Fruit fly (Drosophila melanogaster) whole organism, embryonic: ENCODE measurements around the gene GluProRS.
A peak's percentile ranks its signal among the peaks of the same experiment; 100 is the strongest.

Experiments
- ATbp ChIP-seq: fragments of 200-800 bp; sonication (Bioruptor generic); optimal IDR thresholded peaks from 2 replicates; lab custom pipeline; 2017; ENCODE audit warnings: missing biosample characterization, mild to moderate bottlenecking, missing genetic modification characterization, missing genetic modification reagents
- Abd-B ChIP-seq: fragments of 200-800 bp; sonication (Bioruptor generic); optimal IDR thresholded peaks from 2 replicates; lab custom pipeline; 2018; ENCODE audit warnings: missing biosample characterization, mild to moderate bottlenecking, missing genetic modification characterization, moderate library complexity
- Adf1 ChIP-seq: fragments of 200-800 bp; sonication (Bioruptor generic); IDR thresholded peaks from 2 replicates; pipeline ENCODE4 v1.3.6; 2022; ENCODE audit warnings: missing biosample characterization, missing genetic modification characterization
- BtbVII ChIP-seq: fragments of 200-800 bp; sonication (Bioruptor generic); optimal IDR thresholded peaks from 3 replicates; lab custom pipeline; 2017; ENCODE audit warnings: missing biosample characterization, mild to moderate bottlenecking, missing genetic modification characterization
- Bteb2 ChIP-seq: fragments of 200-800 bp; sonication (Bioruptor generic); optimal IDR thresholded peaks from 2 replicates; lab custom pipeline; 2016; ENCODE audit warnings: missing biosample characterization, missing genetic modification characterization
- CG10543 ChIP-seq: fragments of 200-800 bp; sonication (Bioruptor generic); optimal IDR thresholded peaks from 3 replicates; lab custom pipeline; 2017; ENCODE audit warnings: missing biosample characterization, mild to moderate bottlenecking, missing genetic modification characterization, moderate library complexity
- CG13624 ChIP-seq: fragments of 200-800 bp; sonication (Bioruptor generic); optimal IDR thresholded peaks from 2 replicates; lab custom pipeline; 2016; ENCODE audit warnings: missing biosample characterization, missing genetic modification characterization
- CG17802 ChIP-seq: fragments of 200-800 bp; sonication (Bioruptor generic); optimal IDR thresholded peaks from 2 replicates; lab custom pipeline; 2018; ENCODE audit warnings: missing biosample characterization, mild to moderate bottlenecking, missing genetic modification characterization, moderate library complexity
- CG2116 ChIP-seq: fragments of 200-800 bp; sonication (Bioruptor generic); optimal IDR thresholded peaks from 3 replicates; lab custom pipeline; 2018; ENCODE audit warnings: missing biosample characterization, mild to moderate bottlenecking, missing genetic modification characterization
- CG2202 ChIP-seq: fragments of 200-800 bp; sonication (Bioruptor generic); optimal IDR thresholded peaks from 2 replicates; lab custom pipeline; 2018; ENCODE audit warnings: missing biosample characterization, mild to moderate bottlenecking, missing genetic modification characterization
- CG34422 ChIP-seq: fragments of 200-800 bp; sonication (Bioruptor generic); IDR thresholded peaks from 3 replicates; pipeline ENCODE4 v1.3.6; 2022; ENCODE audit warnings: missing biosample characterization, missing genetic modification characterization
- CG3838 ChIP-seq: fragments of 200-800 bp; sonication (Bioruptor generic); optimal IDR thresholded peaks from 3 replicates; lab custom pipeline; 2016; ENCODE audit warnings: missing biosample characterization, missing genetic modification characterization
- CG3847 ChIP-seq: fragments of 200-800 bp; sonication (Bioruptor generic); IDR thresholded peaks from 2 replicates; pipeline ENCODE4 v1.3.6; 2022; ENCODE audit warnings: missing biosample characterization, missing genetic modification characterization
- CG4730 ChIP-seq: fragments of 200-800 bp; sonication (Bioruptor generic); IDR thresholded peaks from 2 replicates; pipeline ENCODE4 v1.3.6; 2022; ENCODE audit warnings: missing biosample characterization, missing genetic modification characterization
- CG6254 ChIP-seq: fragments of 200-800 bp; sonication (Bioruptor generic); optimal IDR thresholded peaks from 3 replicates; lab custom pipeline; 2017; ENCODE audit warnings: mild to moderate bottlenecking, missing biosample characterization, missing genetic modification reagents, missing genetic modification characterization
- CG6272 ChIP-seq: fragments of 200-800 bp; sonication (Bioruptor generic); IDR thresholded peaks from 2 replicates; pipeline ENCODE4 v1.3.6; 2022; ENCODE audit warnings: missing biosample characterization, missing genetic modification characterization
- CG6854 ChIP-seq: fragments of 200-800 bp; sonication (Bioruptor generic); optimal IDR thresholded peaks from 3 replicates; lab custom pipeline; 2017; ENCODE audit warnings: missing biosample characterization, mild to moderate bottlenecking, missing genetic modification characterization
- D ChIP-seq, 2 experiments: fragments of 200-800 bp in 1 of 2; fragments of >200 bp in 1 of 2; sonication (Bioruptor generic) in 1 of 2; optimal IDR thresholded peaks; 2 replicates in 1 of 2; 3 replicates in 1 of 2; lab custom pipeline; 2017; ENCODE audit warnings: mild to moderate bottlenecking in 1 of 2, missing biosample characterization in 1 of 2, missing genetic modification characterization in 1 of 2, missing genetic modification reagents in 1 of 2
- Drgx ChIP-seq: fragments of 200-800 bp; sonication (Bioruptor generic); IDR thresholded peaks from 2 replicates; pipeline ENCODE4 v1.3.6; 2022; ENCODE audit warnings: missing biosample characterization, missing genetic modification characterization
- Fer1 ChIP-seq: fragments of 200-800 bp; sonication (Bioruptor generic); optimal IDR thresholded peaks from 2 replicates; lab custom pipeline; 2017; ENCODE audit warnings: missing biosample characterization, mild to moderate bottlenecking, missing genetic modification characterization
- Gsc ChIP-seq: fragments of 200-800 bp; sonication (Bioruptor generic); IDR thresholded peaks from 2 replicates; pipeline ENCODE4 v1.3.6; 2022; ENCODE audit warnings: missing biosample characterization, missing genetic modification characterization
- Hand ChIP-seq: fragments of 200-800 bp; sonication (Bioruptor generic); optimal IDR thresholded peaks from 2 replicates; lab custom pipeline; 2017; ENCODE audit warnings: mild to moderate bottlenecking, missing biosample characterization, missing genetic modification reagents, missing genetic modification characterization
- Hey ChIP-seq: fragments of 200-800 bp; sonication (Bioruptor generic); optimal IDR thresholded peaks from 3 replicates; lab custom pipeline; 2018; ENCODE audit warnings: missing biosample characterization, mild to moderate bottlenecking, missing genetic modification characterization
- NFAT ChIP-seq: fragments of 200-800 bp; sonication (Bioruptor generic); IDR thresholded peaks from 2 replicates; pipeline ENCODE4 v1.3.6; 2022; ENCODE audit warnings: missing biosample characterization, missing genetic modification characterization
- Poxn ChIP-seq: fragments of 200-800 bp; sonication (Bioruptor generic); IDR thresholded peaks from 2 replicates; pipeline ENCODE4 v1.3.6; 2022; ENCODE audit warnings: missing biosample characterization, missing genetic modification characterization
- Sry-β ChIP-seq: fragments of 200-800 bp; sonication (Bioruptor generic); optimal IDR thresholded peaks from 2 replicates; lab custom pipeline; 2018; ENCODE audit warnings: missing biosample characterization, mild to moderate bottlenecking, missing genetic modification characterization, moderate library complexity
- ab ChIP-seq: fragments of 200-800 bp; sonication (Bioruptor generic); optimal IDR thresholded peaks from 2 replicates; lab custom pipeline; 2016; ENCODE audit warnings: missing biosample characterization, missing genetic modification characterization
- al ChIP-seq: fragments of 200-800 bp; sonication (Bioruptor generic); IDR thresholded peaks from 2 replicates; pipeline ENCODE4 v1.3.6; 2022; ENCODE audit warnings: missing biosample characterization, missing genetic modification characterization
- bab2 ChIP-seq: fragments of 200-800 bp; sonication (Bioruptor generic); optimal IDR thresholded peaks from 2 replicates; lab custom pipeline; 2016; ENCODE audit warnings: missing biosample characterization, missing genetic modification characterization
- bsh ChIP-seq, 2 experiments: fragments of 200-800 bp; sonication (Bioruptor generic); optimal IDR thresholded peaks; 2 replicates each; lab custom pipeline; 2017 to 2018; ENCODE audit warnings: mild to moderate bottlenecking in 2 of 2, missing biosample characterization in 2 of 2, missing genetic modification characterization in 2 of 2, moderate library complexity in 1 of 2
- cg ChIP-seq: fragments of 200-800 bp; sonication (Bioruptor generic); optimal IDR thresholded peaks from 3 replicates; lab custom pipeline; 2019; ENCODE audit warnings: missing biosample characterization, mild to moderate bottlenecking, missing genetic modification characterization, moderate library complexity
- chif ChIP-seq, 2 experiments: fragments of 200-800 bp; sonication (Bioruptor generic); optimal IDR thresholded peaks; 3 replicates each; lab custom pipeline; 2016; ENCODE audit warnings: missing biosample characterization in 2 of 2, missing genetic modification characterization in 2 of 2
- corto ChIP-seq: fragments of 200-800 bp; sonication (Bioruptor generic); optimal IDR thresholded peaks from 2 replicates; lab custom pipeline; 2016; ENCODE audit warnings: missing biosample characterization, mild to moderate bottlenecking, missing genetic modification characterization, moderate library complexity
- ftz-f1 ChIP-seq: fragments of 200-800 bp; sonication (Bioruptor generic); optimal IDR thresholded peaks from 2 replicates; lab custom pipeline; 2016; ENCODE audit warnings: missing biosample characterization, missing genetic modification characterization
- gce ChIP-seq: fragments of 200-800 bp; sonication (Bioruptor generic); IDR thresholded peaks from 3 replicates; pipeline ENCODE4 v1.3.6; 2022; ENCODE audit warnings: missing biosample characterization, missing genetic modification characterization
- gcm ChIP-seq: fragments of 200-800 bp; sonication (Bioruptor generic); optimal IDR thresholded peaks from 2 replicates; lab custom pipeline; 2019; ENCODE audit warnings: missing biosample characterization, mild to moderate bottlenecking, missing genetic modification characterization, moderate library complexity
- gfzf ChIP-seq: fragments of 200-800 bp; sonication (Bioruptor generic); optimal IDR thresholded peaks from 2 replicates; lab custom pipeline; 2016; ENCODE audit warnings: missing biosample characterization, mild to moderate bottlenecking, missing genetic modification characterization, moderate library complexity
- hth ChIP-seq: fragments of >200 bp; optimal IDR thresholded peaks from 2 replicates; lab custom pipeline; 2017; ENCODE audit warnings: inconsistent platforms
- lbe ChIP-seq: fragments of 200-800 bp; sonication (Bioruptor generic); optimal IDR thresholded peaks from 2 replicates; lab custom pipeline; 2016; ENCODE audit warnings: missing biosample characterization, mild to moderate bottlenecking, missing genetic modification characterization
- lmd ChIP-seq: fragments of 200-800 bp; sonication (Bioruptor generic); IDR thresholded peaks from 2 replicates; pipeline ENCODE4 v1.3.6; 2022; ENCODE audit warnings: missing biosample characterization, missing genetic modification characterization
- nom ChIP-seq: fragments of 200-800 bp; sonication (Bioruptor generic); optimal IDR thresholded peaks from 2 replicates; lab custom pipeline; 2017; ENCODE audit warnings: missing biosample characterization, missing genetic modification characterization, mild to moderate bottlenecking, moderate library complexity, missing genetic modification reagents
- run ChIP-seq: fragments of 200-800 bp; sonication (Bioruptor generic); optimal IDR thresholded peaks from 3 replicates; lab custom pipeline; 2018; ENCODE audit warnings: missing biosample characterization, mild to moderate bottlenecking, missing genetic modification characterization
- sisA ChIP-seq: fragments of 200-800 bp; sonication (Bioruptor generic); IDR thresholded peaks from 2 replicates; pipeline ENCODE4 v1.3.6; 2022; ENCODE audit warnings: missing biosample characterization, missing genetic modification characterization
- slbo ChIP-seq: fragments of 200-800 bp; sonication (Bioruptor generic); IDR thresholded peaks from 2 replicates; pipeline ENCODE4 v1.3.6; 2022; ENCODE audit warnings: missing biosample characterization, missing genetic modification characterization
- tgo ChIP-seq: fragments of 200-800 bp; sonication (Bioruptor generic); IDR thresholded peaks from 3 replicates; pipeline ENCODE4 v1.3.6; 2022; ENCODE audit warnings: missing biosample characterization, missing genetic modification characterization
- unpg ChIP-seq: fragments of 200-800 bp; sonication (Bioruptor generic); optimal IDR thresholded peaks from 3 replicates; lab custom pipeline; 2018; ENCODE audit warnings: missing biosample characterization, mild to moderate bottlenecking, missing genetic modification characterization, moderate library complexity
- wor ChIP-seq: fragments of 200-800 bp; sonication (Bioruptor generic); IDR thresholded peaks from 2 replicates; pipeline ENCODE4 v1.3.6; 2022; ENCODE audit warnings: missing biosample characterization, missing genetic modification characterization

GluProRS gene

dm6 chr3R:23948466-23949413 is 9.5 kb downstream of the GluProRS start:
- 0 out of 3 replicates have a peak, but pooled peaks have one; percentile 18 for TF ChIP-seq gce (GFP tag; lab: Robert Waterston, UW)
- peak; percentile 86 for TF ChIP-seq nom (GFP tag; lab: Kevin White, UChicago)
- peak; percentile 85 for TF ChIP-seq corto (GFP tag; lab: Kevin White, UChicago)
- TF ChIP-seq CG3847 (GFP tag; lab: Robert Waterston, UW) = 0 out of 2 replicates have a peak, but pooled peaks have one; percentile 19
- peak; percentile 29; the same call in 1 of the 2 replicates for TF ChIP-seq Adf1 (GFP tag; lab: Robert Waterston, UW)
- TF ChIP-seq bsh (GFP tag; optimal IDR thresholded peaks at IDR 0.05; lab: Kevin White, UChicago) = peak in 1 of 2 experiments; percentile 82
- TF ChIP-seq Drgx (GFP tag; lab: Robert Waterston, UW) = peak; percentile 56; the same call in 1 of the 2 replicates
- TF ChIP-seq lbe (GFP tag; lab: Kevin White, UChicago) = peak; percentile 87
- 0 out of 2 replicates have a peak, but pooled peaks have one; percentile 29 for TF ChIP-seq slbo
- TF ChIP-seq lmd (GFP tag; lab: Robert Waterston, UW) = no peak
- TF ChIP-seq cg (GFP tag; lab: Kevin White, UChicago) = peak; percentile 20
- no peak for TF ChIP-seq CG17802 (tag; lab: Kevin White, UChicago)
- no peak for TF ChIP-seq NFAT

dm6 chr3R:23948324-23948465 is 10.0 kb downstream of the GluProRS start, which contains the start of gene CG12268:
TSS of gene CG12268 (minus strand) at chr3R:23948424.
- TF ChIP-seq wor (no peak), run (tag; lab: Kevin White, UChicago) (no peak)

dm6 chr3R:23947002-23947401 is 11.2 kb downstream of the GluProRS start:
- TF ChIP-seq gfzf (no peak), Hey (tag; lab: Kevin White, UChicago) (no peak), CG6272 (GFP tag; lab: Robert Waterston, UW) (no peak), CG3838 (GFP tag; lab: Kevin White, UChicago) (no peak), Poxn (GFP tag; lab: Robert Waterston, UW) (no peak), CG10543 (GFP tag; lab: Kevin White, UChicago) (peak; percentile 8), hth (lab: Kevin White, UChicago) (no peak), ATbp (GFP tag; lab: Kevin White, UChicago) (peak; percentile 81), unpg (GFP tag; lab: Kevin White, UChicago) (no peak), Fer1 (GFP tag; lab: Kevin White, UChicago) (no peak), ab (GFP tag; lab: Kevin White, UChicago) (no peak), D (optimal IDR thresholded peaks at IDR 0.05; lab: Kevin White, UChicago) (no peak), D (GFP tag; optimal IDR thresholded peaks at IDR 0.05; lab: Kevin White, UChicago) (peak; percentile 27), al (GFP tag; lab: Robert Waterston, UW) (no peak), tgo (GFP tag; lab: Robert Waterston, UW) (no peak), CG34422 (GFP tag; lab: Robert Waterston, UW) (no peak), gcm (no peak), Bteb2 (GFP tag; lab: Kevin White, UChicago) (no peak), Sry-β (no peak), bab2 (GFP tag; lab: Kevin White, UChicago) (no peak), CG6254 (GFP tag; lab: Kevin White, UChicago) (peak; percentile 17), CG6854 (GFP tag; lab: Kevin White, UChicago) (peak; percentile 27), ftz-f1 (GFP tag; lab: Kevin White, UChicago) (no peak), Gsc (no peak), Abd-B (GFP tag; lab: Kevin White, UChicago) (no peak), CG2202 (tag; lab: Kevin White, UChicago) (peak; percentile 8), CG4730 (GFP tag; lab: Robert Waterston, UW) (no peak), sisA (GFP tag; lab: Robert Waterston, UW) (no peak), BtbVII (GFP tag; lab: Kevin White, UChicago) (peak; percentile 24), chif (GFP tag; optimal IDR thresholded peaks at IDR 0.05; lab: Kevin White, UChicago) (no peak), Hand (GFP tag; lab: Kevin White, UChicago) (no peak), CG13624 (GFP tag; lab: Kevin White, UChicago) (no peak), CG2116 (GFP tag; lab: Kevin White, UChicago) (no peak)
